Worm (Caenorhabditis elegans) whole organism, L4/young adult: Measurements from ENCODE around the gene F37H8.5.

ENCODE experiments used
- W03F9.2 ChIP-seq: fragments of 150-350 bp; optimal IDR thresholded peaks from 2 replicates; lab custom pipeline; 2014; ENCODE audit warnings: missing biosample characterization, missing genetic modification characterization
- dao-5 ChIP-seq: sonication (generic microtip); optimal IDR thresholded peaks from 2 replicates; lab custom pipeline; 2016; ENCODE audit warnings: missing genotype, missing genetic modification characterization, moderate library complexity, missing compliant biosample characterization

- no peak for TF ChIP-seq W03F9.2 (tag; lab: Kevin White, UChicago)
- TF ChIP-seq dao-5: no peak
Observed at ce11 chrII:11221771-11222355, 33.9 kb downstream of the F37H8.5 start, which contains the start of gene plpr-1.
